Worm (Caenorhabditis elegans) whole organism, L4/young adult: ENCODE data around the gene F38B6.4.

ENCODE experiments used
- W03F9.2 ChIP-seq: fragments of 150-350 bp; optimal IDR thresholded peaks from 2 replicates; lab custom pipeline; 2014; ENCODE audit warnings: missing biosample characterization, missing genetic modification characterization
- him-1 ChIP-seq: sonication (generic microtip); optimal IDR thresholded peaks from 2 replicates; lab custom pipeline; 2016; ENCODE audit warnings: missing genotype, missing genetic modification reagents, missing genetic modification characterization, missing compliant biosample characterization

ce11 chrX:6667468-6667867 is 7.2 kb upstream of the F38B6.4 start:
- no peak for TF ChIP-seq him-1
- no peak for TF ChIP-seq W03F9.2 (tag; lab: Kevin White, UChicago)
